Worm (Caenorhabditis elegans): ENCODE measurements around the gene cpr-4.
"Not testable (repeated sequence)": the region's sequence is repeated elsewhere in the genome, so short reads cannot be mapped to it uniquely, and the experiment has no call there.

The cpr-4 gene

DNA sequence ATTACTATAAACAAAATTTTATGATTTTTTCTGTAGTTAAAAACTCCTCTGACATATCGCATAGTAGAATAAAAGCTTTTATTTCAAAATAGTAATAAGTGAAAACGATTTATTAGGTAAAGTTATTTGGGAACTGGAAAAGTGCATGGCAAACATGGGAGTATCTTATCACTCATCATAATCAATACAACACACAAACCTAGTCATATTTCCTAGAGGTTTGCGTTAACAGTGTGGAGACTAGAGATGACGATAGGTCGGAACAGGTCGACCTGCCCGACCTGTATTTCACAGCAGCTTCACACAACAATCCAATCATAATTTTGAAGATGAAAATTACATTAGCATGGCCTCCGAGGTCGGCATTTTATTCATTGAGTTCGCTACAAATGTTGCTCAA, 34.5 kb upstream of the cpr-4 start, which contains the start of gene EGAP9.3:
TSS of gene EGAP9.3 (minus strand) at position 131 of the 400 bp plus-strand sequence.
- TF ChIP-seq C16A3.4 (tag; optimal IDR thresholded peaks at IDR 0.05) (no peak), pax-3 (tag; optimal IDR thresholded peaks at IDR 0.05) (no peak), nhr-20 (tag; optimal IDR thresholded peaks at IDR 0.05) (no peak), nhr-11 (tag; optimal IDR thresholded peaks at IDR 0.05) (no peak), ztf-4 (tag; optimal IDR thresholded peaks at IDR 0.05) (no peak)

DNA sequence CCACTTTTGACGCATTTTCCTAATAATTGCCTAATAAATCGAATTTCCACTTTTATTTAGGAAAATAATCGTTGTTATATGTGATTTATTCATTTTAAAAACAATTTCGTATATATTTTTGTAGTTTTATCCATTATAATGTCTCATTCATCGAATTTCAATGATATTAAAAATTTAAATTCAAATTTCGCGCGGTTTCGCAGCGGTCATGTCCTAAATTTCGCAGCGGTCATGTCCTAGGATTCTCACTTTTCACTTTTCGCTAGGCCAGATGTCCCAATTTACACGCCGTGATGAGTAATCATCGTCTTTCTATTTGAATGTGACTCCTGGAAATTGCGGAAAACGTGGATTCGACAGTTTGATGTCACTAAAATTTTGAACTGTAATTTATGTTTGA, 32.7 kb upstream of the cpr-4 start, which contains the start of gene ZK1055.4:
TSS of gene ZK1055.4 (plus strand) at position 301 of the 400 bp plus-strand sequence.
- TF ChIP-seq efl-1 (optimal IDR thresholded peaks at IDR 0.05) = not testable (repeated sequence)
- TF ChIP-seq efl-1 (GFP tag; optimal IDR thresholded peaks at IDR 0.05 in 1 of 2) (peak in 1 of 2 experiments; percentile 17), blmp-1 (tag; optimal IDR thresholded peaks at IDR 0.05) (peak; percentile 44), dpl-1 (GFP tag; optimal IDR thresholded peaks at IDR 0.05) (peak in 1 of 3 experiments; percentile 4)

DNA sequence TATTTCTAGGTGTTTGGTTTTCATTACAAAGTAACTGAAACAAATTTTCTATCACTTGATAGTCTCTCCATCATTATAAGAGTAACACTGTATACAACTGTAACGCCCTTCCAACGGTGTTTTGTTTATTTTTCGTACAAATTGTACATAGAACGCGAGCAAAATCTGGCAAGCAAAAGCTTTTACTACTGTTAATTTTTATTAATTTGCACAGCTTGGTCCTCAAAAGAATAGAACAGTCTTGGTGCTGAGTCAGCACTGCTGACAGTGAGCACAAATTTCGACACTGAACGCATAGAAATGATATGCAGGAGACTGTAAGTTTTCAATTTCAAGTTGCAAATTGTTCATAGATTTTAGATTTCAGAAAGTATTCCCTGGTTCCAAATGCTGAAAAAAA, 24.2 kb upstream of the cpr-4 start, which contains the start of gene ZK1055.2:
TSS of gene ZK1055.2 (plus strand) at position 301 of the 400 bp plus-strand sequence.
- TF ChIP-seq lin-13 (GFP tag; optimal IDR thresholded peaks at IDR 0.05) (no peak), zag-1 (tag; optimal IDR thresholded peaks at IDR 0.05) (no peak)

DNA sequence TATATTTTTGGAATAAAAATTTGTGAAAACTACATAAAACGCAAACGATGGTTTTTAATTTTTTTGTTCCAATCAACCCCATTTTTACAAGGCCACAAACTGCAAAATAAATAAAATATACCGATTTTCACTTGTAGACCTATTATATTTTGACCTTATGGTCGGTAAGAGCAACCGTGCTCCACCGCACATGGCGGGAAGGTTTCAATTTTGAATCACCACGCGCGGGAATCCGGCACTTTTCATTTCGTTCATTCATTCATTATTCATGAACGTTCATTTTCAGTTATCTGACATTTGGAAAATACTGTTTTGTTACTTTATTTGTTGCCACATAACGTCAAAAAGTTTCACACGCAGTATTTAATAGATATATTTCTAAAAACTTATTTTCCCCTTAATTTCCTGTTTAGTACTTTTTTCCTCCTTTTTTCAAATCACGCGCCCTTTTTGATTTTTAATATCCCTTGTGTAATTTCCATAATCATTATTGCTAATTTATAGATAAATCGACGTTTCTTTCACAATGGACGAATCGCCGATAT, 20.7 kb upstream of the cpr-4 start, which contains the start of gene hcp-1:
TSS of gene hcp-1 (plus strand) at position 495 of the 545 bp plus-strand sequence.
- TF ChIP-seq efl-3 (GFP tag; optimal IDR thresholded peaks at IDR 0.05) (no peak), dsc-1 (tag; optimal IDR thresholded peaks at IDR 0.05) (no peak), ets-5 (GFP tag; IDR thresholded peaks at IDR 0.05) (no peak), lsy-2 (tag; optimal IDR thresholded peaks at IDR 0.05) (peak in 1 of 2 experiments; percentile 72), alr-1 (tag; optimal IDR thresholded peaks at IDR 0.05; ENCODE audit: borderline replicate concordance) (no peak), nhr-77 (tag; optimal IDR thresholded peaks at IDR 0.05) (no peak), nhr-19 (GFP tag; conservative IDR thresholded peaks at IDR 0.05) (no peak), nhr-28 (tag; optimal IDR thresholded peaks at IDR 0.05) (no peak), rnt-1 (tag; optimal IDR thresholded peaks at IDR 0.05) (peak; percentile 37), F16B12.6 (tag; optimal IDR thresholded peaks at IDR 0.05) (peak; percentile 29), unc-130 (tag; optimal IDR thresholded peaks at IDR 0.05) (peak; percentile 36), pqm-1 (tag; optimal IDR thresholded peaks at IDR 0.05) (no peak), blmp-1 (tag; optimal IDR thresholded peaks at IDR 0.05) (peak; percentile 83), jun-1 (tag; optimal IDR thresholded peaks at IDR 0.05) (no peak), ama-1 (optimal IDR thresholded peaks at IDR 0.05) (no peak), nhr-71 (tag; optimal IDR thresholded peaks at IDR 0.05) (no peak), swsn-7 (tag; optimal IDR thresholded peaks at IDR 0.05) (peak; percentile 9), lin-13 (GFP tag; optimal IDR thresholded peaks at IDR 0.05) (no peak), nhr-85 (tag) (no peak), xbp-1 (tag; optimal IDR thresholded peaks at IDR 0.05) (peak; percentile 41), egl-13 (tag; optimal IDR thresholded peaks at IDR 0.05) (no peak), C34B4.2 (tag; optimal IDR thresholded peaks at IDR 0.05) (no peak), C16A3.4 (tag; optimal IDR thresholded peaks at IDR 0.05) (peak; percentile 61), lin-35 (GFP tag; optimal IDR thresholded peaks at IDR 0.05) (peak; percentile 84 to 95), tbx-2 (tag; optimal IDR thresholded peaks at IDR 0.05) (no peak), efl-1 (optimal IDR thresholded peaks at IDR 0.05) (peak; percentile 91 to 95), efl-1 (GFP tag; optimal IDR thresholded peaks at IDR 0.05 in 1 of 2) (peak; percentile 89 to 99), aha-1 (tag; optimal IDR thresholded peaks at IDR 0.05) (no peak), snu-23 (GFP tag; optimal IDR thresholded peaks at IDR 0.05) (peak; percentile 46), fos-1 (tag; optimal IDR thresholded peaks at IDR 0.05) (no peak), grh-1 (GFP tag; IDR thresholded peaks at IDR 0.05) (no peak), isw-1 (GFP tag; IDR thresholded peaks at IDR 0.05) (peak; percentile 3; the same call in 1 of the 2 replicates), ceh-88 (GFP tag; IDR thresholded peaks at IDR 0.05) (no peak), nhr-237 (tag; optimal IDR thresholded peaks at IDR 0.05) (no peak), mep-1 (tag; optimal IDR thresholded peaks at IDR 0.05) (peak; percentile 57), dpl-1 (GFP tag; optimal IDR thresholded peaks at IDR 0.05) (peak; percentile 87 to 91 (median 88)), nhr-20 (tag; optimal IDR thresholded peaks at IDR 0.05) (peak; percentile 20), ztf-4 (tag; optimal IDR thresholded peaks at IDR 0.05) (no peak), lin-15B (tag; optimal IDR thresholded peaks at IDR 0.05) (peak; percentile 12)

Data from whole organism, L1 larva.